4 fruit fly cellular contexts compared by ENCODE assay signal in genomic region chr3L:18819887-18820637, dm6.
A peak's percentile ranks its signal among the peaks of the same experiment; 100 is the strongest.
TF ChIP-seq lines count a peak whose summit lies in the region.

No protein-coding gene starts in this region.

TF ChIP-seq in whole organism, adult, 20 proteins besides CTCF, POLR2A, EP300 and RAD21 (continued from another document):
- no peak for TF ChIP-seq cnc (optimal IDR thresholded peaks at IDR 0.05; lab: Kevin White, UChicago)

TF ChIP-seq in whole organism, embryonic, 481 proteins besides CTCF, POLR2A, EP300 and RAD21 (continued from another document and continues in another):
- peak; percentile 31 for TF ChIP-seq hkb (optimal IDR thresholded peaks at IDR 0.05; lab: Kevin White, UChicago)
- TF ChIP-seq hkb (GFP tag; IDR thresholded peaks at IDR 0.05; lab: Robert Waterston, UW): no peak
- 0 out of 4 replicates have a peak, but pooled peaks have one; percentile 11 for TF ChIP-seq Dll (GFP tag; IDR thresholded peaks at IDR 0.05; lab: Robert Waterston, UW; ENCODE audit: partially characterized antibody)
- TF ChIP-seq lola (GFP tag; optimal IDR thresholded peaks at IDR 0.05; lab: Kevin White, UChicago): peak in 1 of 3 experiments; percentile 32
- TF ChIP-seq vvl (GFP tag; IDR thresholded peaks at IDR 0.05; lab: Robert Waterston, UW): peak; percentile 29; the same call in 1 of the 2 replicates
- TF ChIP-seq pros (GFP tag; optimal IDR thresholded peaks at IDR 0.05; lab: Kevin White, UChicago): peak; percentile 78
- peak; percentile 41; the same call in 2 of the 3 replicates for TF ChIP-seq Aef1 (GFP tag; IDR thresholded peaks at IDR 0.05; lab: Robert Waterston, UW)
- peak in 1 of 2 experiments; percentile 69 for TF ChIP-seq eve (GFP tag; optimal IDR thresholded peaks at IDR 0.05; lab: Kevin White, UChicago)
- TF ChIP-seq bsh (GFP tag; optimal IDR thresholded peaks at IDR 0.05; lab: Kevin White, UChicago): peak in 1 of 2 experiments; percentile 82
- TF ChIP-seq p53 (GFP tag; optimal IDR thresholded peaks at IDR 0.05; lab: Kevin White, UChicago): no peak
- TF ChIP-seq so (GFP tag; IDR thresholded peaks at IDR 0.05; lab: Robert Waterston, UW): 0 out of 3 replicates have a peak, but pooled peaks have one; percentile 16
- peak; percentile 46 for TF ChIP-seq lbe (GFP tag; optimal IDR thresholded peaks at IDR 0.05; lab: Kevin White, UChicago)
- TF ChIP-seq CG8924 (tag; optimal IDR thresholded peaks at IDR 0.05; lab: Kevin White, UChicago): peak; percentile 82
- peak; percentile 42 for TF ChIP-seq YL-1 (GFP tag; optimal IDR thresholded peaks at IDR 0.05; lab: Kevin White, UChicago)
- peak; percentile 50 for TF ChIP-seq Drgx (GFP tag; IDR thresholded peaks at IDR 0.05; lab: Robert Waterston, UW)
- peak; percentile 21 for TF ChIP-seq Hr3 (GFP tag; optimal IDR thresholded peaks at IDR 0.05; lab: Kevin White, UChicago)
- peak; percentile 72 for TF ChIP-seq sug (tag; optimal IDR thresholded peaks at IDR 0.05; lab: Kevin White, UChicago)
- peak; percentile 0 for TF ChIP-seq CG12391 (tag; optimal IDR thresholded peaks at IDR 0.05; lab: Kevin White, UChicago)
- TF ChIP-seq CG4360 (GFP tag; IDR thresholded peaks at IDR 0.05; lab: Robert Waterston, UW): peak; percentile 97
- peak; percentile 88 for TF ChIP-seq sens (GFP tag; lab: Kevin White, UChicago)
- TF ChIP-seq D19A (tag; optimal IDR thresholded peaks at IDR 0.05; lab: Kevin White, UChicago): peak; percentile 19
- peak in 1 of 2 experiments; percentile 47 for TF ChIP-seq Pdp1 (GFP tag; optimal IDR thresholded peaks at IDR 0.05; lab: Kevin White, UChicago)
- TF ChIP-seq MESR4 (GFP tag; optimal IDR thresholded peaks at IDR 0.05; lab: Kevin White, UChicago): peak; percentile 47
- TF ChIP-seq Med (GFP tag; lab: Kevin White, UChicago): peak; percentile 80
- peak; percentile 6 for TF ChIP-seq CG10543 (GFP tag; optimal IDR thresholded peaks at IDR 0.05; lab: Kevin White, UChicago)
- no peak for TF ChIP-seq Optix (GFP tag; IDR thresholded peaks at IDR 0.05; lab: Robert Waterston, UW)
- peak; percentile 90 for TF ChIP-seq nom (GFP tag; optimal IDR thresholded peaks at IDR 0.05; lab: Kevin White, UChicago)
- TF ChIP-seq CG13624 (GFP tag; optimal IDR thresholded peaks at IDR 0.05; lab: Kevin White, UChicago): no peak
- peak; percentile 38 for TF ChIP-seq CG17385 (GFP tag; optimal IDR thresholded peaks at IDR 0.05; lab: Kevin White, UChicago)
- no peak for TF ChIP-seq Mrtf (GFP tag; IDR thresholded peaks at IDR 0.05; lab: Robert Waterston, UW)
- peak; percentile 64 for TF ChIP-seq sd (tag; optimal IDR thresholded peaks at IDR 0.05; lab: Kevin White, UChicago)
- TF ChIP-seq Kr (GFP tag; optimal IDR thresholded peaks at IDR 0.05; lab: Kevin White, UChicago): no peak
- 0 out of 2 replicates have a peak, but pooled peaks have one; percentile 13 for TF ChIP-seq CG13287 (GFP tag; IDR thresholded peaks at IDR 0.05; lab: Robert Waterston, UW; ENCODE audit: partially characterized antibody)
- TF ChIP-seq CG2116 (GFP tag; optimal IDR thresholded peaks at IDR 0.05; lab: Kevin White, UChicago): peak; percentile 6
- no peak for TF ChIP-seq CG4707 (GFP tag; optimal IDR thresholded peaks at IDR 0.05; lab: Kevin White, UChicago)
- peak; percentile 2 for TF ChIP-seq CG1529 (GFP tag; optimal IDR thresholded peaks at IDR 0.05; lab: Kevin White, UChicago)
- TF ChIP-seq CG4328 (GFP tag; optimal IDR thresholded peaks at IDR 0.05; lab: Kevin White, UChicago): no peak
- TF ChIP-seq CG13296 (GFP tag; optimal IDR thresholded peaks at IDR 0.05; lab: Kevin White, UChicago): no peak
- TF ChIP-seq stc (GFP tag; IDR thresholded peaks at IDR 0.05; lab: Robert Waterston, UW): 0 out of 2 replicates have a peak, but pooled peaks have one; percentile 22
- TF ChIP-seq Poxn (GFP tag; IDR thresholded peaks at IDR 0.05; lab: Robert Waterston, UW): no peak
- peak; percentile 91 for TF ChIP-seq cg (GFP tag; optimal IDR thresholded peaks at IDR 0.05; lab: Kevin White, UChicago)
- no peak for TF ChIP-seq CG8478 (optimal IDR thresholded peaks at IDR 0.05; lab: Kevin White, UChicago)

TF ChIP-seq in whole organism, prepupa, 60 proteins besides CTCF, POLR2A, EP300 and RAD21 (continued from another document):
- TF ChIP-seq fkh (GFP tag; optimal IDR thresholded peaks at IDR 0.05; lab: Kevin White, UChicago) (peak; percentile 75), CG1621 (tag; optimal IDR thresholded peaks at IDR 0.05; lab: Kevin White, UChicago) (peak; percentile 50), CG7368 (GFP tag; optimal IDR thresholded peaks at IDR 0.05; lab: Kevin White, UChicago) (no peak), Lpt (GFP tag; optimal IDR thresholded peaks at IDR 0.05; lab: Kevin White, UChicago) (peak; percentile 60), CG15336 (GFP tag; IDR thresholded peaks at IDR 0.05; lab: Robert Waterston, UW) (peak; percentile 61), Eip75B (GFP tag; optimal IDR thresholded peaks at IDR 0.05; lab: Kevin White, UChicago) (peak; percentile 50), CG4318 (GFP tag; optimal IDR thresholded peaks at IDR 0.05; lab: Kevin White, UChicago) (no peak), Blimp-1 (GFP tag; optimal IDR thresholded peaks at IDR 0.05; lab: Kevin White, UChicago) (no peak), Ets96B (tag; optimal IDR thresholded peaks at IDR 0.05; lab: Kevin White, UChicago) (peak; percentile 63), Hr4 (GFP tag; optimal IDR thresholded peaks at IDR 0.05; lab: Kevin White, UChicago) (no peak), Met (GFP tag; optimal IDR thresholded peaks at IDR 0.05; lab: Kevin White, UChicago) (peak; percentile 14), fd59A (GFP tag; optimal IDR thresholded peaks at IDR 0.05; lab: Kevin White, UChicago) (peak; percentile 7), CG6276 (GFP tag; optimal IDR thresholded peaks at IDR 0.05; lab: Kevin White, UChicago) (peak; percentile 75), Eip93F (GFP tag; optimal IDR thresholded peaks at IDR 0.05; lab: Kevin White, UChicago) (no peak), spab (GFP tag; optimal IDR thresholded peaks at IDR 0.05; lab: Kevin White, UChicago) (peak; percentile 59), CG6854 (GFP tag; optimal IDR thresholded peaks at IDR 0.05; lab: Kevin White, UChicago) (peak; percentile 19), eg (GFP tag; IDR thresholded peaks at IDR 0.05; lab: Robert Waterston, UW) (peak; percentile 71; the same call in 1 of the 3 replicates), CG31627 (GFP tag; optimal IDR thresholded peaks at IDR 0.05; lab: Kevin White, UChicago) (no peak), CG8119 (GFP tag; IDR thresholded peaks at IDR 0.05; lab: Robert Waterston, UW) (peak; percentile 76), CG8319 (GFP tag; optimal IDR thresholded peaks at IDR 0.05; lab: Kevin White, UChicago) (no peak), Hr38 (GFP tag; optimal IDR thresholded peaks at IDR 0.05; lab: Kevin White, UChicago) (no peak), lz (GFP tag; optimal IDR thresholded peaks at IDR 0.05; lab: Kevin White, UChicago) (no peak), esn (GFP tag; optimal IDR thresholded peaks at IDR 0.05; lab: Kevin White, UChicago) (no peak), Gug (GFP tag; IDR thresholded peaks at IDR 0.05; lab: Robert Waterston, UW) (no peak), pdm3 (GFP tag; optimal IDR thresholded peaks at IDR 0.05; lab: Kevin White, UChicago) (peak; percentile 35), CG11762 (GFP tag; optimal IDR thresholded peaks at IDR 0.05; lab: Kevin White, UChicago; ENCODE audit: insufficient read depth) (no peak), achi (GFP tag; optimal IDR thresholded peaks at IDR 0.05; lab: Kevin White, UChicago) (no peak), svp (GFP tag; lab: Kevin White, UChicago) (peak; percentile 33), CG11294 (GFP tag; IDR thresholded peaks at IDR 0.05; lab: Robert Waterston, UW) (no peak), CG32006 (GFP tag; optimal IDR thresholded peaks at IDR 0.05; lab: Kevin White, UChicago) (peak; percentile 48), fd85E (GFP tag; optimal IDR thresholded peaks at IDR 0.05; lab: Kevin White, UChicago) (no peak), CG10669 (GFP tag; optimal IDR thresholded peaks at IDR 0.05; lab: Kevin White, UChicago) (peak; percentile 39), CG6163 (GFP tag; IDR thresholded peaks at IDR 0.05; lab: Robert Waterston, UW) (peak; percentile 67; the same call in 2 of the 3 replicates), OdsH (GFP tag; optimal IDR thresholded peaks at IDR 0.05; lab: Kevin White, UChicago) (peak; percentile 21), CG3919 (GFP tag; optimal IDR thresholded peaks at IDR 0.05; lab: Kevin White, UChicago) (peak; percentile 27), salr (GFP tag; optimal IDR thresholded peaks at IDR 0.05; lab: Kevin White, UChicago) (peak in 1 of 2 experiments; percentile 28), Smox (GFP tag; optimal IDR thresholded peaks at IDR 0.05; lab: Kevin White, UChicago) (peak; percentile 19), CG16779 (tag; optimal IDR thresholded peaks at IDR 0.05; lab: Kevin White, UChicago) (peak; percentile 65), dsx (GFP tag; optimal IDR thresholded peaks at IDR 0.05; lab: Kevin White, UChicago; ENCODE audit: poor library complexity, severe bottlenecking) (peak; percentile 75), ss (GFP tag; optimal IDR thresholded peaks at IDR 0.05; lab: Kevin White, UChicago) (peak; percentile 75 to 86)

TF ChIP-seq in whole organism, pupa, 21 proteins besides CTCF, POLR2A, EP300 and RAD21 (continued from another document):
- TF ChIP-seq CG14655 (GFP tag; optimal IDR thresholded peaks at IDR 0.05; lab: Kevin White, UChicago): peak; percentile 66
